Fruit fly (Drosophila melanogaster): Measurements from ENCODE around the gene gammaSnap2.

The gammaSnap2 gene

DNA sequence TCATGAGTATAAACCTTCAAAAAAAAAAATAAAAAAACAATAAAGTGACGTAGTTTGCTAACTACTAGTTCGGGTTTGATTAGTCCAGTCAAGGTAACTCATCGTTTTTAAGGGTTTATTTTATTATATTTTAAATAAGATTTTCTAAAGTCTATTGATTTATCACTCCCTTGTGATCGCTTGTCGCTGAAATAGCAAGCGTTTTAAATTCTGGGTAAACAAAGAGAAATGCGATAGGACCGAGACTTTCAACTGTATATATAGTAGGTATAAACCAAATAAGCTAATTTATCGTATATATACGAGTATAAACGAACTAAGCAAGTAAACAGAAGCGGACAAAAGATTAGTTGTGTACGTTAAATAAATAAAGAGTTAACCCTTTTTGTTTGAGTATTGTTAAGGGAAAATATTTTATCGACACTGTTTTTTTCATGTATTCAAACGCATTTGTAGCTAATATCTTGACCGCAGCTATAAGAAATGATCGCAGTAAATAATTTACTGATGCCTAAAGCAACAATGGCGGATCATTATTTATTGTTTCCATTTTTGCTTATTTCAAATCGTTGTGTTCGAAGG, 47.4 kb upstream of the gammaSnap2 start (continued):
- TF ChIP-seq Sry-δ (GFP tag; optimal IDR thresholded peaks at IDR 0.05) (no peak), bbx (GFP tag; IDR thresholded peaks at IDR 0.05; ENCODE audit: partially characterized antibody) (no peak), sob (GFP tag; IDR thresholded peaks at IDR 0.05) (0 out of 2 replicates have a peak, but pooled peaks have one; percentile 35), CG2129 (GFP tag; IDR thresholded peaks at IDR 0.05; ENCODE audit: partially characterized antibody) (no peak), CG18011 (GFP tag; optimal IDR thresholded peaks at IDR 0.05) (peak; percentile 14), CG42726 (GFP tag; IDR thresholded peaks at IDR 0.05; ENCODE audit: partially characterized antibody) (no peak), pros (GFP tag; optimal IDR thresholded peaks at IDR 0.05) (no peak), CG34422 (GFP tag; IDR thresholded peaks at IDR 0.05) (no peak), Lim3 (GFP tag; IDR thresholded peaks at IDR 0.05) (no peak), ATbp (GFP tag; optimal IDR thresholded peaks at IDR 0.05) (peak; percentile 22), sc (optimal IDR thresholded peaks at IDR 0.05) (no peak), sc (GFP tag; optimal IDR thresholded peaks at IDR 0.05) (peak; percentile 4), E2f1 (GFP tag; IDR thresholded peaks at IDR 0.05) (no peak), CG4360 (GFP tag; IDR thresholded peaks at IDR 0.05) (no peak), hbn (GFP tag; IDR thresholded peaks at IDR 0.05; ENCODE audit: partially characterized antibody) (no peak), Hr78 (GFP tag; optimal IDR thresholded peaks at IDR 0.05) (no peak), Ssrp (tag; optimal IDR thresholded peaks at IDR 0.05) (peak; percentile 18), CG3847 (GFP tag; IDR thresholded peaks at IDR 0.05) (no peak), CG11695 (GFP tag; IDR thresholded peaks at IDR 0.05) (peak; percentile 52; the same call in 1 of the 3 replicates), gce (GFP tag; IDR thresholded peaks at IDR 0.05) (0 out of 3 replicates have a peak, but pooled peaks have one; percentile 20), Myb (GFP tag; optimal IDR thresholded peaks at IDR 0.05) (peak; percentile 27), ham (GFP tag; IDR thresholded peaks at IDR 0.05) (no peak), wdn (GFP tag; IDR thresholded peaks at IDR 0.05) (peak; percentile 49; the same call in 1 of the 2 replicates), CG17359 (tag; optimal IDR thresholded peaks at IDR 0.05) (peak; percentile 38), pan (optimal IDR thresholded peaks at IDR 0.05) (no peak), pan (GFP tag; optimal IDR thresholded peaks at IDR 0.05 in 1 of 2, IDR thresholded peaks at IDR 0.05 in 1 of 2) (peak in 1 of 2 experiments; percentile 35), aop (GFP tag; IDR thresholded peaks at IDR 0.05) (no peak), lov (optimal IDR thresholded peaks at IDR 0.05) (no peak), lov (GFP tag; IDR thresholded peaks at IDR 0.05) (no peak), CG6765 (GFP tag; optimal IDR thresholded peaks at IDR 0.05) (no peak), CG17186 (GFP tag; optimal IDR thresholded peaks at IDR 0.05) (no peak), Meics (GFP tag; optimal IDR thresholded peaks at IDR 0.05) (peak; percentile 34), Max (GFP tag; optimal IDR thresholded peaks at IDR 0.05) (no peak), HmgZ (tag; optimal IDR thresholded peaks at IDR 0.05) (peak; percentile 29), nerfin-1 (tag; optimal IDR thresholded peaks at IDR 0.05) (no peak), CG18476 (GFP tag; optimal IDR thresholded peaks at IDR 0.05) (no peak), dati (GFP tag; IDR thresholded peaks at IDR 0.05) (no peak), lbe (GFP tag; optimal IDR thresholded peaks at IDR 0.05) (peak; percentile 6), salm (tag; optimal IDR thresholded peaks at IDR 0.05) (peak; percentile 1), CG31388 (GFP tag; optimal IDR thresholded peaks at IDR 0.05) (no peak), CG1024 (GFP tag; IDR thresholded peaks at IDR 0.05) (no peak), CG16863 (GFP tag; optimal IDR thresholded peaks at IDR 0.05) (no peak), CG12659 (GFP tag; optimal IDR thresholded peaks at IDR 0.05) (peak; percentile 33), Lhr (GFP tag; optimal IDR thresholded peaks at IDR 0.05) (no peak), CG17802 (tag; optimal IDR thresholded peaks at IDR 0.05) (no peak), CG11504 (tag; optimal IDR thresholded peaks at IDR 0.05) (no peak), MESR4 (GFP tag; optimal IDR thresholded peaks at IDR 0.05) (no peak), CG8944 (GFP tag; optimal IDR thresholded peaks at IDR 0.05) (peak; percentile 29), Six4 (GFP tag; optimal IDR thresholded peaks at IDR 0.05) (no peak), dpn (GFP tag; optimal IDR thresholded peaks at IDR 0.05) (peak in 1 of 2 experiments; percentile 39)

All from whole organism, embryonic.